Worm (Caenorhabditis elegans) whole organism, midembryonic: ENCODE measurements around the gene mig-32.

Experiments used
- T22C8.4 ChIP-seq: fragments of 200-800 bp; sonication (Bioruptor generic); IDR thresholded peaks from 2 replicates; pipeline ENCODE4 v1.3.6; 2022; ENCODE audit warnings: missing genetic modification characterization, missing compliant biosample characterization
- cog-1 ChIP-seq: sonication (generic microtip); optimal IDR thresholded peaks from 2 replicates; lab custom pipeline; 2016; ENCODE audit warnings: missing genetic modification characterization, missing compliant biosample characterization
- flt-1 ChIP-seq: fragments of 200-800 bp; sonication (Bioruptor generic); IDR thresholded peaks from 2 replicates; pipeline ENCODE4 v1.3.6; 2022; ENCODE audit warnings: missing genetic modification characterization, missing compliant biosample characterization
- klf-2 ChIP-seq: fragments of 200-800 bp; sonication (Bioruptor generic); conservative IDR thresholded peaks from 2 replicates; pipeline ENCODE4 v1.3.6; 2022; ENCODE audit warnings: missing genetic modification reagents, missing genetic modification characterization, missing compliant biosample characterization
- med-1 ChIP-seq: sonication (generic microtip); optimal IDR thresholded peaks from 2 replicates; lab custom pipeline; 2017; ENCODE audit warnings: missing genetic modification characterization, mild to moderate bottlenecking, missing compliant biosample characterization, antibody characterized with exemption, missing genetic modification reagents; ENCODE audit not compliant: insufficient read depth
- ref-1 ChIP-seq: fragments of 200-800 bp; sonication (Bioruptor generic); conservative IDR thresholded peaks from 2 replicates; pipeline ENCODE4 v1.3.6; 2022; ENCODE audit warnings: missing genetic modification reagents, missing genetic modification characterization, missing compliant biosample characterization
- tab-1 ChIP-seq: fragments of 200-800 bp; sonication (Bioruptor generic); IDR thresholded peaks from 2 replicates; pipeline ENCODE4 v1.3.6; 2022; ENCODE audit warnings: missing genetic modification characterization, missing compliant biosample characterization
- ztf-23 ChIP-seq: fragments of 200-800 bp; sonication (Bioruptor generic); IDR thresholded peaks from 2 replicates; pipeline ENCODE4 v1.3.6; 2022; ENCODE audit warnings: missing genetic modification reagents, missing genetic modification characterization, missing compliant biosample characterization
- ztf-29 ChIP-seq: fragments of 200-800 bp; sonication (Bioruptor generic); IDR thresholded peaks from 2 replicates; pipeline ENCODE4 v1.3.6; 2022; ENCODE audit warnings: missing genetic modification reagents, missing genetic modification characterization, missing compliant biosample characterization

DNA sequence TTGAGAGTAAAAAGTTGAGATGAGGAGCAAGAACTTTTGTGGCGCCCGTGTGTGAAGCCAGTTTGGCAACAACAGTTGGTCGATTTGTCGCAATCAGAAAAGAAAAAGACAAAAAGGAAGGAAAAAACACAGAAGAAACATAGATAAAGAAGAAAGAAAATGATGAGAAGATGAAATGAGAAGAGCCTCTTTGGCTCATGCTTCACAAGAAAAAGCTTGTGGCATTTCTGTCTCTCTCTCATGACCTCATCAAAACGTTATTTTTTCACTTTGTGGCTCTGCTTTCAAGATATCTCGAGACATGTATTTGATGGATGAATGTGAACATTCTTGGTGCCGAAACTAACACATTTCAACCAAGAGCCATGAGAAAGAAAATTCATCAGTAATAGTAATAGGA lies 21.0 kb upstream of the mig-32 start:
- no peak for TF ChIP-seq ztf-23 (GFP tag; lab: Robert Waterston, UW)
- no peak for TF ChIP-seq med-1 (GFP tag; lab: Kevin White, UChicago)
- no peak for TF ChIP-seq klf-2 (GFP tag; lab: Robert Waterston, UW)
- TF ChIP-seq cog-1 = no peak
- TF ChIP-seq ref-1 = no peak
- no peak for TF ChIP-seq T22C8.4 (GFP tag; lab: Robert Waterston, UW)
- no peak for TF ChIP-seq flt-1
- no peak for TF ChIP-seq tab-1
- TF ChIP-seq ztf-29 (GFP tag; lab: Robert Waterston, UW) = no peak
